Fruit fly (Drosophila melanogaster) whole organism, prepupa: ENCODE measurements around the gene kek6.

ENCODE experiments used
- CG10631 ChIP-seq: fragments of 200-800 bp; sonication (Bioruptor generic); optimal IDR thresholded peaks from 2 replicates; lab custom pipeline; 2016; ENCODE audit warnings: missing biosample characterization, missing genetic modification characterization
- CG10669 ChIP-seq: fragments of 200-800 bp; sonication (Bioruptor generic); optimal IDR thresholded peaks from 3 replicates; lab custom pipeline; 2018; ENCODE audit warnings: missing biosample characterization, mild to moderate bottlenecking, missing genetic modification characterization, moderate library complexity
- CG11294 ChIP-seq: fragments of 200-800 bp; sonication (Bioruptor generic); IDR thresholded peaks from 2 replicates; pipeline ENCODE4 v1.3.6; 2022; ENCODE audit warnings: missing biosample characterization, missing genetic modification characterization
- CG11762 ChIP-seq: fragments of 200-800 bp; sonication (Bioruptor generic); optimal IDR thresholded peaks from 3 replicates; lab custom pipeline; 2016; ENCODE audit warnings: missing biosample characterization, missing genetic modification characterization; ENCODE audit not compliant: insufficient read depth
- CG15336 ChIP-seq: fragments of 200-800 bp; sonication (Bioruptor generic); IDR thresholded peaks from 2 replicates; pipeline ENCODE4 v1.3.6; 2022; ENCODE audit warnings: missing biosample characterization, missing genetic modification characterization
- CG1621 ChIP-seq: fragments of 200-800 bp; sonication (Bioruptor generic); optimal IDR thresholded peaks from 3 replicates; lab custom pipeline; 2018; ENCODE audit warnings: missing biosample characterization, mild to moderate bottlenecking, missing genetic modification characterization
- CG16779 ChIP-seq: fragments of 200-800 bp; sonication (Bioruptor generic); optimal IDR thresholded peaks from 3 replicates; lab custom pipeline; 2017; ENCODE audit warnings: missing biosample characterization, mild to moderate bottlenecking, missing genetic modification characterization
- CG3032 ChIP-seq: fragments of 200-800 bp; optimal IDR thresholded peaks from 2 replicates; lab custom pipeline; 2019; ENCODE audit warnings: missing biosample characterization, mild to moderate bottlenecking, missing genetic modification characterization, moderate library complexity
- CG32006 ChIP-seq: fragments of 200-800 bp; sonication (Bioruptor generic); optimal IDR thresholded peaks from 3 replicates; lab custom pipeline; 2017; ENCODE audit warnings: missing biosample characterization, mild to moderate bottlenecking, missing genetic modification characterization
- CG34406 ChIP-seq: fragments of 200-800 bp; sonication (Bioruptor generic); optimal IDR thresholded peaks from 3 replicates; lab custom pipeline; 2016; ENCODE audit warnings: missing biosample characterization, missing genetic modification characterization
- CG3919 ChIP-seq: fragments of 200-800 bp; sonication (Bioruptor generic); optimal IDR thresholded peaks from 3 replicates; lab custom pipeline; 2016; ENCODE audit warnings: missing biosample characterization, missing genetic modification characterization
- CG4318 ChIP-seq: fragments of 200-800 bp; sonication (Bioruptor generic); optimal IDR thresholded peaks from 3 replicates; lab custom pipeline; 2017; ENCODE audit warnings: missing biosample characterization, mild to moderate bottlenecking, missing genetic modification characterization
- CG6163 ChIP-seq: fragments of 200-800 bp; sonication (Bioruptor generic); IDR thresholded peaks from 3 replicates; pipeline ENCODE4 v1.3.6; 2022; ENCODE audit warnings: missing biosample characterization, missing genetic modification characterization
- CG6276 ChIP-seq: fragments of 200-800 bp; sonication (Bioruptor generic); optimal IDR thresholded peaks from 2 replicates; lab custom pipeline; 2017; ENCODE audit warnings: missing biosample characterization, mild to moderate bottlenecking, missing genetic modification characterization
- CG6792 ChIP-seq: fragments of 200-800 bp; sonication (Bioruptor generic); optimal IDR thresholded peaks from 3 replicates; lab custom pipeline; 2016; ENCODE audit warnings: missing biosample characterization, missing genetic modification characterization
- CG6808 ChIP-seq: fragments of 200-800 bp; sonication (Bioruptor generic); optimal IDR thresholded peaks from 3 replicates; lab custom pipeline; 2017; ENCODE audit warnings: missing biosample characterization, missing genetic modification characterization, mild to moderate bottlenecking, moderate library complexity, missing genetic modification reagents
- CG7368 ChIP-seq: fragments of 200-800 bp; sonication (Bioruptor generic); optimal IDR thresholded peaks from 3 replicates; lab custom pipeline; 2016; ENCODE audit warnings: missing biosample characterization, missing genetic modification characterization
- CG8119 ChIP-seq: fragments of 200-800 bp; sonication (Bioruptor generic); IDR thresholded peaks from 3 replicates; pipeline ENCODE4 v1.3.6; 2022; ENCODE audit warnings: missing biosample characterization, missing genetic modification characterization
- CG8319 ChIP-seq: fragments of 200-800 bp; sonication (Bioruptor generic); optimal IDR thresholded peaks from 3 replicates; lab custom pipeline; 2016; ENCODE audit warnings: missing biosample characterization, missing genetic modification characterization
- Eip75B ChIP-seq: fragments of 200-800 bp; sonication (Bioruptor generic); optimal IDR thresholded peaks from 3 replicates; lab custom pipeline; 2016; ENCODE audit warnings: missing biosample characterization, missing genetic modification characterization
- Eip93F ChIP-seq: fragments of 200-800 bp; sonication (Bioruptor generic); optimal IDR thresholded peaks from 2 replicates; lab custom pipeline; 2016; ENCODE audit warnings: missing biosample characterization, mild to moderate bottlenecking, missing genetic modification characterization
- Ets21C ChIP-seq: fragments of 200-800 bp; sonication (Bioruptor generic); optimal IDR thresholded peaks from 3 replicates; lab custom pipeline; 2016; ENCODE audit warnings: missing biosample characterization, missing genetic modification characterization
- Ets96B ChIP-seq: fragments of 200-800 bp; optimal IDR thresholded peaks from 2 replicates; lab custom pipeline; 2019; ENCODE audit warnings: missing biosample characterization, mild to moderate bottlenecking, missing genetic modification characterization, moderate library complexity
- Gug ChIP-seq: fragments of 200-800 bp; sonication (Bioruptor generic); IDR thresholded peaks from 2 replicates; pipeline ENCODE4 v1.3.6; 2022; ENCODE audit warnings: missing biosample characterization, missing genetic modification characterization
- Hr39 ChIP-seq: fragments of 200-800 bp; sonication (Bioruptor generic); optimal IDR thresholded peaks from 2 replicates; lab custom pipeline; 2016; ENCODE audit warnings: missing biosample characterization, missing genetic modification characterization
- Hr4 ChIP-seq: fragments of 200-800 bp; sonication (Bioruptor generic); optimal IDR thresholded peaks from 3 replicates; lab custom pipeline; 2016; ENCODE audit warnings: missing biosample characterization, missing genetic modification characterization
- Lpt ChIP-seq: fragments of 200-800 bp; sonication (Bioruptor generic); optimal IDR thresholded peaks from 3 replicates; lab custom pipeline; 2016; ENCODE audit warnings: missing biosample characterization, missing genetic modification characterization
- Met ChIP-seq: fragments of 200-800 bp; sonication (Bioruptor generic); optimal IDR thresholded peaks from 3 replicates; lab custom pipeline; 2016; ENCODE audit warnings: missing biosample characterization, missing genetic modification characterization
- OdsH ChIP-seq: fragments of 200-800 bp; sonication (Bioruptor generic); optimal IDR thresholded peaks from 3 replicates; lab custom pipeline; 2016; ENCODE audit warnings: missing biosample characterization, missing genetic modification characterization
- Smox ChIP-seq: fragments of 200-800 bp; sonication (Bioruptor generic); optimal IDR thresholded peaks from 3 replicates; lab custom pipeline; 2016; ENCODE audit warnings: missing biosample characterization, missing genetic modification characterization
- Sox102F ChIP-seq: fragments of 200-800 bp; sonication (Bioruptor generic); optimal IDR thresholded peaks from 2 replicates; lab custom pipeline; 2016; ENCODE audit warnings: missing biosample characterization, mild to moderate bottlenecking, missing genetic modification characterization
- Sox14 ChIP-seq: fragments of 200-800 bp; sonication (Bioruptor generic); optimal IDR thresholded peaks from 3 replicates; lab custom pipeline; 2016; ENCODE audit warnings: missing biosample characterization, missing genetic modification characterization
- Sox15 ChIP-seq: fragments of 200-800 bp; sonication (Bioruptor generic); optimal IDR thresholded peaks from 3 replicates; lab custom pipeline; 2016; ENCODE audit warnings: missing biosample characterization, missing genetic modification characterization
- achi ChIP-seq: fragments of 200-800 bp; sonication (Bioruptor generic); optimal IDR thresholded peaks from 3 replicates; lab custom pipeline; 2016; ENCODE audit warnings: missing biosample characterization, missing genetic modification characterization
- acj6 ChIP-seq: fragments of 200-800 bp; sonication (Bioruptor generic); optimal IDR thresholded peaks from 3 replicates; lab custom pipeline; 2016; ENCODE audit warnings: missing biosample characterization, missing genetic modification characterization
- cyc ChIP-seq: fragments of 200-800 bp; sonication (Bioruptor generic); optimal IDR thresholded peaks from 3 replicates; lab custom pipeline; 2016; ENCODE audit warnings: missing biosample characterization, missing genetic modification characterization
- dac ChIP-seq: fragments of 200-800 bp; sonication (Bioruptor generic); optimal IDR thresholded peaks from 2 replicates; lab custom pipeline; 2017; ENCODE audit warnings: missing biosample characterization, mild to moderate bottlenecking, missing genetic modification characterization
- eg ChIP-seq: fragments of 200-800 bp; sonication (Bioruptor generic); IDR thresholded peaks from 3 replicates; pipeline ENCODE4 v1.3.6; 2022; ENCODE audit warnings: missing biosample characterization, missing genetic modification characterization
- esn ChIP-seq: fragments of 200-800 bp; sonication (Bioruptor generic); optimal IDR thresholded peaks from 2 replicates; lab custom pipeline; 2016; ENCODE audit warnings: missing biosample characterization, mild to moderate bottlenecking, missing genetic modification characterization, moderate library complexity
- fd85E ChIP-seq: fragments of 200-800 bp; sonication (Bioruptor generic); optimal IDR thresholded peaks from 3 replicates; lab custom pipeline; 2016; ENCODE audit warnings: missing biosample characterization, missing genetic modification characterization
- fkh ChIP-seq: fragments of 200-800 bp; sonication (Bioruptor generic); optimal IDR thresholded peaks from 3 replicates; lab custom pipeline; 2017; ENCODE audit warnings: missing biosample characterization, mild to moderate bottlenecking, missing genetic modification characterization, moderate library complexity
- net ChIP-seq: fragments of 200-800 bp; sonication (Bioruptor generic); optimal IDR thresholded peaks from 3 replicates; lab custom pipeline; 2016; ENCODE audit warnings: missing biosample characterization, missing genetic modification characterization
- pdm3 ChIP-seq: fragments of 200-800 bp; sonication (Bioruptor generic); optimal IDR thresholded peaks from 3 replicates; lab custom pipeline; 2016; ENCODE audit warnings: missing biosample characterization, missing genetic modification characterization
- salr ChIP-seq, 2 experiments: fragments of 200-800 bp; sonication (Bioruptor generic); optimal IDR thresholded peaks; 3 replicates each; lab custom pipeline; 2016 to 2018; ENCODE audit warnings: missing biosample characterization in 2 of 2, missing genetic modification characterization in 2 of 2, mild to moderate bottlenecking in 1 of 2
- svp ChIP-seq: fragments of 200-800 bp; sonication (Bioruptor generic); peaks from one replicate; lab custom pipeline; 2016; ENCODE audit warnings: missing biosample characterization, missing genetic modification characterization
- topi ChIP-seq: fragments of 200-800 bp; sonication (Bioruptor generic); optimal IDR thresholded peaks from 3 replicates; lab custom pipeline; 2016; ENCODE audit warnings: missing biosample characterization, missing genetic modification characterization
- vri ChIP-seq: fragments of 200-800 bp; sonication (Bioruptor generic); optimal IDR thresholded peaks from 3 replicates; lab custom pipeline; 2016; ENCODE audit warnings: missing biosample characterization, mild to moderate bottlenecking, missing genetic modification characterization

The kek6 gene

dm6 chr3R:31680773-31681172, 58.8 kb downstream of the kek6 start (continued):
- TF ChIP-seq CG34406 (GFP tag; lab: Kevin White, UChicago) (peak; percentile 73), svp (GFP tag; lab: Kevin White, UChicago) (peak; percentile 89), CG3032 (tag; lab: Kevin White, UChicago) (peak; percentile 82), dac (GFP tag; lab: Kevin White, UChicago) (peak; percentile 94), achi (peak; percentile 94), Met (GFP tag; lab: Kevin White, UChicago) (peak; percentile 82), fd85E (GFP tag; lab: Kevin White, UChicago) (peak; percentile 19), CG7368 (peak; percentile 86), vri (GFP tag; lab: Kevin White, UChicago) (peak; percentile 76), Hr4 (peak; percentile 98), Sox15 (GFP tag; lab: Kevin White, UChicago) (peak; percentile 44), Sox102F (GFP tag; lab: Kevin White, UChicago) (peak; percentile 82), Ets21C (peak; percentile 61), cyc (peak; percentile 73), pdm3 (peak; percentile 94), eg (GFP tag; lab: Robert Waterston, UW) (peak; percentile 98), topi (GFP tag; lab: Kevin White, UChicago) (peak; percentile 74)

dm6 chr3R:31682140-31682782, 60.3 kb downstream of the kek6 start:
- TF ChIP-seq CG6163 (GFP tag; lab: Robert Waterston, UW) (peak; percentile 85), pdm3 (peak; percentile 80), CG10631 (peak; percentile 59), CG6792 (GFP tag; lab: Kevin White, UChicago) (peak; percentile 56), Smox (GFP tag; lab: Kevin White, UChicago) (peak; percentile 72), CG10669 (GFP tag; lab: Kevin White, UChicago) (peak; percentile 26), CG16779 (tag; lab: Kevin White, UChicago) (peak; percentile 41), CG3919 (peak; percentile 80), eg (GFP tag; lab: Robert Waterston, UW) (peak; percentile 85), fd85E (GFP tag; lab: Kevin White, UChicago) (no peak), Hr4 (peak; percentile 93), CG8319 (GFP tag; lab: Kevin White, UChicago) (no peak), vri (GFP tag; lab: Kevin White, UChicago) (peak; percentile 50), OdsH (GFP tag; lab: Kevin White, UChicago) (peak; percentile 79), Ets96B (tag; lab: Kevin White, UChicago) (peak; percentile 50), CG6276 (peak; percentile 84), fkh (GFP tag; lab: Kevin White, UChicago) (no peak), svp (GFP tag; lab: Kevin White, UChicago) (peak; percentile 92), salr (GFP tag; optimal IDR thresholded peaks at IDR 0.05; lab: Kevin White, UChicago) (peak in 1 of 2 experiments; percentile 73), Hr39 (peak; percentile 77), Sox14 (GFP tag; lab: Kevin White, UChicago) (peak; percentile 80), acj6 (GFP tag; lab: Kevin White, UChicago) (peak; percentile 76), cyc (peak; percentile 73), net (peak; percentile 72), topi (GFP tag; lab: Kevin White, UChicago) (peak; percentile 77), Lpt (GFP tag; lab: Kevin White, UChicago) (peak; percentile 79), esn (GFP tag; lab: Kevin White, UChicago) (peak; percentile 80), CG34406 (GFP tag; lab: Kevin White, UChicago) (peak; percentile 42), CG1621 (no peak), CG8119 (GFP tag; lab: Robert Waterston, UW) (peak; percentile 88), Gug (GFP tag; lab: Robert Waterston, UW) (peak; percentile 67), Eip93F (GFP tag; lab: Kevin White, UChicago) (peak; percentile 2), Eip75B (GFP tag; lab: Kevin White, UChicago) (peak; percentile 72), CG32006 (peak; percentile 92), CG11762 (peak; percentile 38), CG6808 (GFP tag; lab: Kevin White, UChicago) (peak; percentile 40), CG7368 (peak; percentile 54), Sox15 (GFP tag; lab: Kevin White, UChicago) (no peak), CG11294 (GFP tag; lab: Robert Waterston, UW) (peak; percentile 80), Ets21C (peak; percentile 34), dac (GFP tag; lab: Kevin White, UChicago) (peak; percentile 78), CG4318 (GFP tag; lab: Kevin White, UChicago) (peak; percentile 82), Met (GFP tag; lab: Kevin White, UChicago) (peak; percentile 86), CG15336 (GFP tag; lab: Robert Waterston, UW) (peak; percentile 91)
